Fruit fly (Drosophila melanogaster) whole organism, embryonic: Measurements from ENCODE around the gene Pino.

ENCODE experiments used
- C15 ChIP-seq: fragments of 200-800 bp; sonication (Bioruptor generic); IDR thresholded peaks from 3 replicates; pipeline ENCODE4 v1.3.6; 2022; ENCODE audit warnings: missing biosample characterization, missing genetic modification characterization
- CG1233 ChIP-seq: fragments of 200-800 bp; sonication (Bioruptor generic); optimal IDR thresholded peaks from 4 replicates; lab custom pipeline; 2018; ENCODE audit warnings: missing biosample characterization, mild to moderate bottlenecking, missing genetic modification characterization
- CG12769 ChIP-seq: fragments of 200-800 bp; sonication (Bioruptor generic); optimal IDR thresholded peaks from 2 replicates; lab custom pipeline; 2019; ENCODE audit warnings: missing biosample characterization, mild to moderate bottlenecking, missing genetic modification characterization, moderate library complexity
- CG13894 ChIP-seq: fragments of 200-800 bp; sonication (Bioruptor generic); optimal IDR thresholded peaks from 3 replicates; lab custom pipeline; 2018; ENCODE audit warnings: missing biosample characterization, mild to moderate bottlenecking, missing genetic modification characterization, moderate library complexity
- CG14860 ChIP-seq: fragments of 200-800 bp; sonication (Bioruptor generic); IDR thresholded peaks from 3 replicates; pipeline ENCODE4 v1.3.6; 2022; ENCODE audit warnings: missing biosample characterization, missing genetic modification characterization; ENCODE audit not compliant: partially characterized antibody
- CG15479 ChIP-seq: fragments of 200-800 bp; sonication (Bioruptor generic); optimal IDR thresholded peaks from 3 replicates; lab custom pipeline; 2019; ENCODE audit warnings: missing biosample characterization, mild to moderate bottlenecking, missing genetic modification characterization, moderate library complexity
- CG15514 ChIP-seq: fragments of 200-800 bp; sonication (Bioruptor generic); optimal IDR thresholded peaks from 3 replicates; lab custom pipeline; 2017; ENCODE audit warnings: missing biosample characterization, missing genetic modification characterization, mild to moderate bottlenecking, moderate library complexity, missing genetic modification reagents
- CG18476 ChIP-seq: fragments of 200-800 bp; sonication (Bioruptor generic); optimal IDR thresholded peaks from 2 replicates; lab custom pipeline; 2016; ENCODE audit warnings: missing biosample characterization, mild to moderate bottlenecking, missing genetic modification characterization
- CG2678 ChIP-seq: fragments of 200-800 bp; sonication (Bioruptor generic); optimal IDR thresholded peaks from 3 replicates; lab custom pipeline; 2019; ENCODE audit warnings: missing biosample characterization, mild to moderate bottlenecking, missing genetic modification characterization, moderate library complexity
- CG2889 ChIP-seq: fragments of 200-800 bp; sonication (Bioruptor generic); IDR thresholded peaks from 3 replicates; pipeline ENCODE4 v1.3.6; 2022; ENCODE audit warnings: missing biosample characterization, missing genetic modification characterization
- CG3407 ChIP-seq: fragments of 200-800 bp; sonication (Bioruptor generic); optimal IDR thresholded peaks from 2 replicates; lab custom pipeline; 2018; ENCODE audit warnings: missing biosample characterization, mild to moderate bottlenecking, missing genetic modification characterization
- CG42726 ChIP-seq: fragments of 200-800 bp; sonication (Bioruptor generic); IDR thresholded peaks from 2 replicates; pipeline ENCODE4 v1.3.6; 2022; ENCODE audit warnings: missing biosample characterization, missing genetic modification characterization; ENCODE audit not compliant: partially characterized antibody
- CG6765 ChIP-seq: fragments of 200-800 bp; sonication (Bioruptor generic); optimal IDR thresholded peaks from 3 replicates; lab custom pipeline; 2017; ENCODE audit warnings: missing biosample characterization, mild to moderate bottlenecking, missing genetic modification characterization
- CG6813 ChIP-seq: fragments of 200-800 bp; sonication (Bioruptor generic); optimal IDR thresholded peaks from 2 replicates; lab custom pipeline; 2017; ENCODE audit warnings: missing biosample characterization, missing genetic modification characterization, mild to moderate bottlenecking, moderate library complexity, missing genetic modification reagents
- CG8089 ChIP-seq: fragments of 200-800 bp; sonication (Bioruptor generic); optimal IDR thresholded peaks from 3 replicates; lab custom pipeline; 2016; ENCODE audit warnings: missing biosample characterization, missing genetic modification characterization
- CG8359 ChIP-seq: fragments of 200-800 bp; sonication (Bioruptor generic); optimal IDR thresholded peaks from 2 replicates; lab custom pipeline; 2017; ENCODE audit warnings: missing biosample characterization, mild to moderate bottlenecking, missing genetic modification characterization, borderline replicate concordance
- CG8924 ChIP-seq: fragments of 200-800 bp; optimal IDR thresholded peaks from 3 replicates; lab custom pipeline; 2019; ENCODE audit warnings: missing biosample characterization, mild to moderate bottlenecking, missing genetic modification characterization, moderate library complexity
- CG8944 ChIP-seq: fragments of 200-800 bp; sonication (Bioruptor generic); optimal IDR thresholded peaks from 3 replicates; lab custom pipeline; 2016; ENCODE audit warnings: missing biosample characterization, missing genetic modification characterization
- Camta ChIP-seq: fragments of 200-800 bp; sonication (Bioruptor generic); optimal IDR thresholded peaks from 2 replicates; lab custom pipeline; 2016; ENCODE audit warnings: missing biosample characterization, missing genetic modification characterization
- CoRest ChIP-seq: fragments of 200-800 bp; sonication (Bioruptor generic); optimal IDR thresholded peaks from 3 replicates; lab custom pipeline; 2018; ENCODE audit warnings: missing biosample characterization, mild to moderate bottlenecking, missing genetic modification characterization, moderate library complexity
- D19B ChIP-seq: fragments of 200-800 bp; sonication (Bioruptor generic); optimal IDR thresholded peaks from 2 replicates; lab custom pipeline; 2017; ENCODE audit warnings: missing biosample characterization, mild to moderate bottlenecking, missing genetic modification characterization
- Dll ChIP-seq: fragments of 200-800 bp; sonication (Bioruptor generic); IDR thresholded peaks from 4 replicates; pipeline ENCODE4 v1.3.6; 2022; ENCODE audit warnings: missing biosample characterization, missing genetic modification characterization; ENCODE audit not compliant: partially characterized antibody
- HHEX ChIP-seq: fragments of 200-800 bp; sonication (Bioruptor generic); optimal IDR thresholded peaks from 3 replicates; lab custom pipeline; 2017; ENCODE audit warnings: missing biosample characterization, mild to moderate bottlenecking, missing genetic modification characterization, missing genetic modification reagents
- HLH3B ChIP-seq: fragments of 200-800 bp; sonication (Bioruptor generic); IDR thresholded peaks from 2 replicates; pipeline ENCODE4 v1.3.6; 2022; ENCODE audit warnings: missing biosample characterization, missing genetic modification characterization
- Hr3 ChIP-seq: fragments of 200-800 bp; sonication (Bioruptor generic); optimal IDR thresholded peaks from 3 replicates; lab custom pipeline; 2016; ENCODE audit warnings: missing biosample characterization, missing genetic modification characterization
- Hr78 ChIP-seq, 2 experiments: fragments of 200-800 bp in 1 of 2; fragments of >200 bp in 1 of 2; sonication (Bioruptor generic) in 1 of 2; optimal IDR thresholded peaks; 2 replicates each; lab custom pipeline; 2017 to 2019; ENCODE audit warnings: missing biosample characterization in 2 of 2, missing genetic modification characterization in 2 of 2, mild to moderate bottlenecking in 1 of 2, moderate library complexity in 1 of 2
- Jarid2 ChIP-seq: fragments of 200-800 bp; sonication (Bioruptor generic); optimal IDR thresholded peaks from 3 replicates; lab custom pipeline; 2017; ENCODE audit warnings: mild to moderate bottlenecking, missing biosample characterization, missing genetic modification reagents, missing genetic modification characterization
- Lim3 ChIP-seq: fragments of 200-800 bp; sonication (Bioruptor generic); IDR thresholded peaks from 2 replicates; pipeline ENCODE4 v1.3.6; 2022; ENCODE audit warnings: missing biosample characterization, missing genetic modification characterization
- Lpt ChIP-seq: fragments of >200 bp; optimal IDR thresholded peaks from 2 replicates; lab custom pipeline; 2018; ENCODE audit warnings: missing biosample characterization, missing genetic modification characterization
- Mad ChIP-seq: fragments of 200-800 bp; sonication (Bioruptor generic); optimal IDR thresholded peaks from 2 replicates; lab custom pipeline; 2016; ENCODE audit warnings: missing biosample characterization, missing genetic modification characterization
- Mrtf ChIP-seq: fragments of 200-800 bp; sonication (Bioruptor generic); IDR thresholded peaks from 3 replicates; pipeline ENCODE4 v1.3.6; 2022; ENCODE audit warnings: missing biosample characterization, missing genetic modification characterization
- Myb ChIP-seq: fragments of 200-800 bp; sonication (Bioruptor generic); optimal IDR thresholded peaks from 2 replicates; lab custom pipeline; 2016; ENCODE audit warnings: missing biosample characterization, missing genetic modification characterization
- NFAT ChIP-seq: fragments of 200-800 bp; sonication (Bioruptor generic); IDR thresholded peaks from 2 replicates; pipeline ENCODE4 v1.3.6; 2022; ENCODE audit warnings: missing biosample characterization, missing genetic modification characterization
- ara ChIP-seq: fragments of 200-800 bp; sonication (Bioruptor generic); IDR thresholded peaks from 2 replicates; pipeline ENCODE4 v1.3.6; 2022; ENCODE audit warnings: missing biosample characterization, missing genetic modification characterization
- ash1 ChIP-seq: fragments of 200-800 bp; sonication (Bioruptor generic); optimal IDR thresholded peaks from 2 replicates; lab custom pipeline; 2018; ENCODE audit warnings: missing biosample characterization, mild to moderate bottlenecking, missing genetic modification characterization
- corto ChIP-seq: fragments of 200-800 bp; sonication (Bioruptor generic); optimal IDR thresholded peaks from 2 replicates; lab custom pipeline; 2016; ENCODE audit warnings: missing biosample characterization, mild to moderate bottlenecking, missing genetic modification characterization, moderate library complexity
- dmrt99B ChIP-seq: fragments of 200-800 bp; sonication (Bioruptor generic); optimal IDR thresholded peaks from 2 replicates; lab custom pipeline; 2018; ENCODE audit warnings: missing biosample characterization, mild to moderate bottlenecking, missing genetic modification characterization, moderate library complexity
- fd3F ChIP-seq: fragments of 200-800 bp; sonication (Bioruptor generic); optimal IDR thresholded peaks from 2 replicates; lab custom pipeline; 2018; ENCODE audit warnings: missing biosample characterization, mild to moderate bottlenecking, missing genetic modification characterization, moderate library complexity
- hkb ChIP-seq, 2 experiments: fragments of 200-800 bp in 1 of 2; fragments of >200 bp in 1 of 2; sonication (Bioruptor generic) in 1 of 2; IDR thresholded peaks in 1 of 2; optimal IDR thresholded peaks in 1 of 2; 2 replicates each; pipeline versions ENCODE4 v1.3.6 to Lab custom; 2017 to 2022; ENCODE audit warnings: missing biosample characterization in 1 of 2, missing genetic modification characterization in 1 of 2
- lab ChIP-seq: fragments of 200-800 bp; sonication (Bioruptor generic); optimal IDR thresholded peaks from 3 replicates; lab custom pipeline; 2017; ENCODE audit warnings: missing biosample characterization, missing genetic modification characterization, mild to moderate bottlenecking, moderate library complexity, missing genetic modification reagents
- lmd ChIP-seq: fragments of 200-800 bp; sonication (Bioruptor generic); IDR thresholded peaks from 2 replicates; pipeline ENCODE4 v1.3.6; 2022; ENCODE audit warnings: missing biosample characterization, missing genetic modification characterization
- nerfin-2 ChIP-seq: fragments of 200-800 bp; sonication (Bioruptor generic); IDR thresholded peaks from 2 replicates; pipeline ENCODE4 v1.3.6; 2022; ENCODE audit warnings: missing biosample characterization, missing genetic modification characterization; ENCODE audit not compliant: partially characterized antibody
- odd ChIP-seq: fragments of 200-800 bp; sonication (Bioruptor generic); optimal IDR thresholded peaks from 2 replicates; lab custom pipeline; 2017; ENCODE audit warnings: missing biosample characterization, mild to moderate bottlenecking, missing genetic modification characterization
- org-1 ChIP-seq: fragments of 200-800 bp; sonication (Bioruptor generic); optimal IDR thresholded peaks from 2 replicates; lab custom pipeline; 2017; ENCODE audit warnings: missing biosample characterization, missing genetic modification characterization
- schlank ChIP-seq: fragments of 200-800 bp; sonication (Bioruptor generic); optimal IDR thresholded peaks from 2 replicates; lab custom pipeline; 2018; ENCODE audit warnings: missing biosample characterization, mild to moderate bottlenecking, missing genetic modification characterization
- sens ChIP-seq: fragments of 200-800 bp; sonication (Bioruptor generic); peaks from one replicate; lab custom pipeline; 2016; ENCODE audit warnings: missing biosample characterization, missing genetic modification characterization
- sim ChIP-seq: fragments of 200-800 bp; sonication (Bioruptor generic); IDR thresholded peaks from 2 replicates; pipeline ENCODE4 v1.3.6; 2022; ENCODE audit warnings: missing biosample characterization, missing genetic modification characterization
- sob ChIP-seq: fragments of 200-800 bp; sonication (Bioruptor generic); IDR thresholded peaks from 2 replicates; pipeline ENCODE4 v1.3.6; 2022; ENCODE audit warnings: missing biosample characterization, missing genetic modification characterization
- vnd ChIP-seq: fragments of 200-800 bp; sonication (Bioruptor generic); IDR thresholded peaks from 3 replicates; pipeline ENCODE4 v1.3.6; 2022; ENCODE audit warnings: missing biosample characterization, missing genetic modification characterization; ENCODE audit not compliant: partially characterized antibody

The Pino gene

dm6 chr2L:1077469-1077993 lies 51.2 kb downstream of the Pino start, which contains the start of the genes S and ast (continued):
- no peak for TF ChIP-seq odd (GFP tag; lab: Kevin White, UChicago)
- no peak for TF ChIP-seq Mrtf (GFP tag; lab: Robert Waterston, UW)
- TF ChIP-seq CG42726 (GFP tag; lab: Robert Waterston, UW): peak; percentile 99
- TF ChIP-seq Hr78 (GFP tag; optimal IDR thresholded peaks at IDR 0.05; lab: Kevin White, UChicago): no peak
- TF ChIP-seq fd3F (GFP tag; lab: Kevin White, UChicago): no peak
- peak; percentile 49 for TF ChIP-seq CG8924 (tag; lab: Kevin White, UChicago)
- peak; percentile 38 for TF ChIP-seq CG8089 (GFP tag; lab: Kevin White, UChicago)
- 0 out of 2 replicates have a peak, but pooled peaks have one; percentile 20 for TF ChIP-seq HLH3B (GFP tag; lab: Robert Waterston, UW)
- TF ChIP-seq ara (GFP tag; lab: Robert Waterston, UW): 0 out of 2 replicates have a peak, but pooled peaks have one; percentile 6
- peak; percentile 66 for TF ChIP-seq sens
- TF ChIP-seq sob (GFP tag; lab: Robert Waterston, UW): peak; percentile 63
- no peak for TF ChIP-seq CG2678 (tag; lab: Kevin White, UChicago)
- TF ChIP-seq CG6765 (GFP tag; lab: Kevin White, UChicago): peak; percentile 36
- peak; percentile 47; the same call in 1 of the 2 replicates for TF ChIP-seq NFAT
- TF ChIP-seq CoRest (tag; lab: Kevin White, UChicago): no peak
- TF ChIP-seq lmd (GFP tag; lab: Robert Waterston, UW): no peak
- peak; percentile 11 for TF ChIP-seq CG8944
- TF ChIP-seq Lim3 (GFP tag; lab: Robert Waterston, UW): no peak
- peak; percentile 64 for TF ChIP-seq Myb (GFP tag; lab: Kevin White, UChicago)
- no peak for TF ChIP-seq hkb (optimal IDR thresholded peaks at IDR 0.05; lab: Kevin White, UChicago)
- peak; percentile 52; the same call in 1 of the 2 replicates for TF ChIP-seq hkb (GFP tag; IDR thresholded peaks at IDR 0.05; lab: Robert Waterston, UW)
- no peak for TF ChIP-seq D19B (GFP tag; lab: Kevin White, UChicago)
- TF ChIP-seq CG2889 (GFP tag; lab: Robert Waterston, UW): no peak
- TF ChIP-seq CG8359: no peak
- TF ChIP-seq C15 (GFP tag; lab: Robert Waterston, UW): no peak
- no peak for TF ChIP-seq lab (GFP tag; lab: Kevin White, UChicago)
- no peak for TF ChIP-seq CG3407
- no peak for TF ChIP-seq ash1
- TF ChIP-seq Camta (GFP tag; lab: Kevin White, UChicago): peak; percentile 48
- no peak for TF ChIP-seq HHEX (GFP tag; lab: Kevin White, UChicago)
- TF ChIP-seq CG13894: peak; percentile 53
- peak; percentile 93 for TF ChIP-seq nerfin-2 (GFP tag; lab: Robert Waterston, UW)
- peak; percentile 28 for TF ChIP-seq schlank
- peak; percentile 26 for TF ChIP-seq CG6813
- no peak for TF ChIP-seq CG18476 (GFP tag; lab: Kevin White, UChicago)
- peak; percentile 95 for TF ChIP-seq CG14860
- peak; percentile 26 for TF ChIP-seq Mad (GFP tag; lab: Kevin White, UChicago)
- TF ChIP-seq sim: no peak
- TF ChIP-seq Lpt (GFP tag; lab: Kevin White, UChicago): no peak
- peak; percentile 94 for TF ChIP-seq Dll (GFP tag; lab: Robert Waterston, UW)
- peak; percentile 93 for TF ChIP-seq vnd
- no peak for TF ChIP-seq CG12769
- no peak for TF ChIP-seq CG1233 (GFP tag; lab: Kevin White, UChicago)
- TF ChIP-seq CG15514 (GFP tag; lab: Kevin White, UChicago): peak; percentile 84
- no peak for TF ChIP-seq dmrt99B (tag; lab: Kevin White, UChicago)
- no peak for TF ChIP-seq org-1 (GFP tag; lab: Kevin White, UChicago)
- TF ChIP-seq corto: no peak
- no peak for TF ChIP-seq Hr3 (GFP tag; lab: Kevin White, UChicago)
- TF ChIP-seq CG15479: peak; percentile 70
- TF ChIP-seq Jarid2 (GFP tag; lab: Kevin White, UChicago): peak; percentile 91
